Fruit fly (Drosophila melanogaster) whole organism, embryonic: ENCODE results near the gene mRpL20.

Experiments
- CG2889 ChIP-seq: fragments of 200-800 bp; sonication (Bioruptor generic); IDR thresholded peaks from 3 replicates; pipeline ENCODE4 v1.3.6; 2022; ENCODE audit warnings: missing biosample characterization, missing genetic modification characterization
- CG3065 ChIP-seq: fragments of 200-800 bp; sonication (Bioruptor generic); optimal IDR thresholded peaks from 2 replicates; lab custom pipeline; 2016; ENCODE audit warnings: missing biosample characterization, missing genetic modification characterization
- CG31388 ChIP-seq: fragments of 200-800 bp; sonication (Bioruptor generic); optimal IDR thresholded peaks from 2 replicates; lab custom pipeline; 2016; ENCODE audit warnings: missing biosample characterization, missing genetic modification characterization
- CG7556 ChIP-seq: fragments of 200-800 bp; sonication (Bioruptor generic); optimal IDR thresholded peaks from 2 replicates; lab custom pipeline; 2017; ENCODE audit warnings: missing biosample characterization, mild to moderate bottlenecking, missing genetic modification characterization
- Hand ChIP-seq: fragments of 200-800 bp; sonication (Bioruptor generic); optimal IDR thresholded peaks from 2 replicates; lab custom pipeline; 2017; ENCODE audit warnings: mild to moderate bottlenecking, missing biosample characterization, missing genetic modification reagents, missing genetic modification characterization
- fd96Cb ChIP-seq: fragments of 200-800 bp; sonication (Bioruptor generic); optimal IDR thresholded peaks from 2 replicates; lab custom pipeline; 2018; ENCODE audit warnings: missing biosample characterization, mild to moderate bottlenecking, missing genetic modification characterization, moderate library complexity
- fru ChIP-seq: fragments of >200 bp; optimal IDR thresholded peaks from 2 replicates; lab custom pipeline; 2017
- rib ChIP-seq: fragments of 200-800 bp; sonication (Bioruptor generic); IDR thresholded peaks from 2 replicates; pipeline ENCODE4 v1.3.6; 2022; ENCODE audit warnings: missing biosample characterization, missing genetic modification characterization
- sna ChIP-seq: fragments of 200-800 bp; sonication (Bioruptor generic); IDR thresholded peaks from 2 replicates; pipeline ENCODE4 v1.3.6; 2022; ENCODE audit warnings: missing biosample characterization, missing genetic modification characterization; ENCODE audit not compliant: partially characterized antibody
- sob ChIP-seq: fragments of 200-800 bp; sonication (Bioruptor generic); IDR thresholded peaks from 2 replicates; pipeline ENCODE4 v1.3.6; 2022; ENCODE audit warnings: missing biosample characterization, missing genetic modification characterization

dm6 chr3L:13017803-13018324 lies at the start of gene mRpL20, which contains the start of gene Icmt:
- TF ChIP-seq sob (GFP tag; lab: Robert Waterston, UW): peak; percentile 92
- TF ChIP-seq CG7556: peak; percentile 92
- peak; percentile 64 for TF ChIP-seq CG3065 (GFP tag; lab: Kevin White, UChicago)
- TF ChIP-seq fd96Cb (tag; lab: Kevin White, UChicago): peak; percentile 87
- peak; percentile 93 for TF ChIP-seq rib
- peak; percentile 73; the same call in 1 of the 2 replicates for TF ChIP-seq sna
- peak; percentile 92 for TF ChIP-seq CG2889 (GFP tag; lab: Robert Waterston, UW)
- TF ChIP-seq CG31388 (GFP tag; lab: Kevin White, UChicago): peak; percentile 8
- TF ChIP-seq fru: no peak
- TF ChIP-seq Hand: peak; percentile 83
